Worm (Caenorhabditis elegans) whole organism, mixed stage, embryonic: ENCODE data around the gene srh-25.

Experiments
- M03D4.4 ChIP-seq: sonication (generic microtip); optimal IDR thresholded peaks from 2 replicates; lab custom pipeline; 2017; ENCODE audit warnings: mild to moderate bottlenecking, missing genetic modification characterization, missing compliant biosample characterization
- bed-3 ChIP-seq: fragments of 200-800 bp; sonication (Bioruptor generic); optimal IDR thresholded peaks from 3 replicates; lab custom pipeline; 2018; ENCODE audit warnings: mild to moderate bottlenecking, missing genetic modification characterization, moderate library complexity, missing compliant biosample characterization
- blmp-1 ChIP-seq: fragments of 150-350 bp; optimal IDR thresholded peaks from 2 replicates; lab custom pipeline; 2014; ENCODE audit warnings: missing biosample characterization, missing genetic modification characterization
- ceh-39 ChIP-seq: fragments of 150-350 bp; optimal IDR thresholded peaks from 2 replicates; lab custom pipeline; 2014; ENCODE audit warnings: missing biosample characterization, missing genetic modification characterization
- ceh-43 ChIP-seq: fragments of 200-800 bp; sonication (Bioruptor generic); optimal IDR thresholded peaks from 2 replicates; lab custom pipeline; 2018; ENCODE audit warnings: mild to moderate bottlenecking, missing genetic modification characterization, moderate library complexity, missing compliant biosample characterization
- ceh-83 ChIP-seq: fragments of 200-800 bp; sonication (Bioruptor generic); optimal IDR thresholded peaks from 2 replicates; lab custom pipeline; 2018; ENCODE audit warnings: mild to moderate bottlenecking, missing genetic modification characterization, missing compliant biosample characterization
- ces-1 ChIP-seq: fragments of 150-350 bp; optimal IDR thresholded peaks from 2 replicates; lab custom pipeline; 2014; ENCODE audit warnings: missing biosample characterization, missing genetic modification reagents, missing genetic modification characterization
- cnd-1 ChIP-seq: fragments of 200-800 bp; sonication (Bioruptor generic); optimal IDR thresholded peaks from 2 replicates; lab custom pipeline; 2018; ENCODE audit warnings: mild to moderate bottlenecking, missing genetic modification characterization, missing compliant biosample characterization
- drap-1 ChIP-seq: fragments of 200-800 bp; sonication (Bioruptor generic); optimal IDR thresholded peaks from 3 replicates; lab custom pipeline; 2018; ENCODE audit warnings: mild to moderate bottlenecking, missing genetic modification characterization, missing compliant biosample characterization
- elt-1 ChIP-seq: sonication (generic microtip); optimal IDR thresholded peaks from 2 replicates; lab custom pipeline; 2017; ENCODE audit warnings: missing genetic modification characterization, mild to moderate bottlenecking, missing compliant biosample characterization, antibody characterized with exemption, moderate library complexity, borderline replicate concordance; ENCODE audit not compliant: insufficient read depth
- elt-3 ChIP-seq: fragments of 150-350 bp; optimal IDR thresholded peaks from 2 replicates; lab custom pipeline; 2014; ENCODE audit warnings: missing biosample characterization, missing genetic modification characterization
- flh-1 ChIP-seq: fragments of 200-800 bp; sonication (Bioruptor generic); optimal IDR thresholded peaks from 2 replicates; lab custom pipeline; 2018; ENCODE audit warnings: mild to moderate bottlenecking, missing genetic modification characterization, moderate library complexity, missing compliant biosample characterization
- lin-13 ChIP-seq: fragments of 150-350 bp; optimal IDR thresholded peaks from 2 replicates; lab custom pipeline; 2014; ENCODE audit warnings: missing biosample characterization, missing genetic modification characterization
- lin-32 ChIP-seq: fragments of 200-800 bp; sonication (Bioruptor generic); optimal IDR thresholded peaks from 2 replicates; lab custom pipeline; 2018; ENCODE audit warnings: mild to moderate bottlenecking, missing genetic modification characterization, missing compliant biosample characterization
- lsy-2 ChIP-seq: fragments of 150-350 bp; optimal IDR thresholded peaks from 2 replicates; lab custom pipeline; 2014; ENCODE audit warnings: missing biosample characterization, missing genetic modification characterization
- mab-5 ChIP-seq: fragments of 150-350 bp; optimal IDR thresholded peaks from 2 replicates; lab custom pipeline; 2014; ENCODE audit warnings: missing biosample characterization, missing genetic modification characterization
- mep-1 ChIP-seq: fragments of 150-350 bp; optimal IDR thresholded peaks from 2 replicates; lab custom pipeline; 2017; ENCODE audit warnings: missing biosample characterization, missing genetic modification reagents, missing genetic modification characterization, inconsistent platforms
- mls-2 ChIP-seq: sonication (generic microtip); optimal IDR thresholded peaks from 2 replicates; lab custom pipeline; 2016; ENCODE audit warnings: mild to moderate bottlenecking, missing genetic modification characterization, moderate library complexity, missing compliant biosample characterization
- nhr-12 ChIP-seq: fragments of 150-350 bp; optimal IDR thresholded peaks from 2 replicates; lab custom pipeline; 2014; ENCODE audit warnings: missing biosample characterization, missing genetic modification characterization
- nhr-2 ChIP-seq: fragments of 150-350 bp; optimal IDR thresholded peaks from 2 replicates; lab custom pipeline; 2014; ENCODE audit warnings: missing biosample characterization, missing genetic modification characterization
- nhr-237 ChIP-seq: fragments of 150-350 bp; optimal IDR thresholded peaks from 2 replicates; lab custom pipeline; 2014; ENCODE audit warnings: missing biosample characterization, missing genetic modification characterization
- nhr-28 ChIP-seq: fragments of 150-350 bp; optimal IDR thresholded peaks from 2 replicates; lab custom pipeline; 2014; ENCODE audit warnings: missing biosample characterization, missing genetic modification characterization
- nhr-76 ChIP-seq: sonication (generic microtip); optimal IDR thresholded peaks from 2 replicates; lab custom pipeline; 2017; ENCODE audit warnings: missing biosample characterization, missing genetic modification characterization
- pha-4 ChIP-seq: fragments of 150-350 bp; optimal IDR thresholded peaks from 2 replicates; lab custom pipeline; 2018; ENCODE audit warnings: missing biosample characterization, missing genetic modification reagents, missing genetic modification characterization
- sem-2 ChIP-seq: fragments of 200-800 bp; sonication (Bioruptor generic); optimal IDR thresholded peaks from 2 replicates; lab custom pipeline; 2018; ENCODE audit warnings: mild to moderate bottlenecking, missing genetic modification characterization, missing compliant biosample characterization
- tbx-8 ChIP-seq: fragments of 200-800 bp; sonication (Bioruptor generic); optimal IDR thresholded peaks from 2 replicates; lab custom pipeline; 2018; ENCODE audit warnings: mild to moderate bottlenecking, missing genetic modification characterization, moderate library complexity, missing compliant biosample characterization
- unc-120 ChIP-seq: sonication (generic microtip); optimal IDR thresholded peaks from 2 replicates; lab custom pipeline; 2017; ENCODE audit warnings: missing genetic modification characterization, missing compliant biosample characterization; ENCODE audit not compliant: poor library complexity, severe bottlenecking
- unc-39 ChIP-seq: fragments of 150-350 bp; optimal IDR thresholded peaks from 2 replicates; lab custom pipeline; 2014; ENCODE audit warnings: missing biosample characterization, missing genetic modification characterization
- unc-62 ChIP-seq: fragments of 150-350 bp; optimal IDR thresholded peaks from 2 replicates; lab custom pipeline; 2014; ENCODE audit warnings: missing biosample characterization, missing genetic modification reagents, missing genetic modification characterization
- zip-8 ChIP-seq: fragments of 150-350 bp; optimal IDR thresholded peaks from 2 replicates; lab custom pipeline; 2014; ENCODE audit warnings: missing biosample characterization, missing genetic modification characterization
- ztf-11 ChIP-seq: fragments of 150-350 bp; optimal IDR thresholded peaks from 2 replicates; lab custom pipeline; 2014; ENCODE audit warnings: missing biosample characterization, missing genetic modification characterization

Gene srh-25

DNA sequence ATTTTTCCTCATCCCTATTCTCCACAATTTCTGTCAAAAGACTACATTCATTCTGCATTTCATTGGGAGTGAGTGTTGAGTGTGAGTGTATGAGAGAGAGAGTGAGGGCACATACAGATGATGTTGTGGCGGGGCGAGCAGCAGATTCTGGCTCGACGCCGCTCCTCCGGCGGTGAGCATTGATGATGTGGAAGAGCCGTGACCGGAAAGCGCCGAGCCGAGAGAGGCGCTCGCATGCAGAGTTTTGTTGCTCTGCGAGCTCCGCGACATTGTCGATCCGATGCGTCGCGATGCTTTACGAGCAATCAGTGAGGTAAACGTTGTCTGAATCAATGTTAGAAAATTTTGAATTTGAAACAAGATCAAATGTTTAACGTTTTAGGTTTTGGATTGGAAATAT is 22.1 kb upstream of the srh-25 start:
- TF ChIP-seq blmp-1 (tag; lab: Kevin White, UChicago): no peak
- no peak for TF ChIP-seq nhr-237
- TF ChIP-seq mls-2 (tag; lab: Kevin White, UChicago): no peak
- TF ChIP-seq mab-5 (tag; lab: Kevin White, UChicago): no peak
- TF ChIP-seq ceh-83 (GFP tag; lab: Kevin White, UChicago): no peak
- TF ChIP-seq nhr-28 (tag; lab: Kevin White, UChicago): no peak
- no peak for TF ChIP-seq nhr-12 (tag; lab: Kevin White, UChicago)
- TF ChIP-seq sem-2 (GFP tag; lab: Kevin White, UChicago): no peak
- TF ChIP-seq elt-1 (tag; lab: Kevin White, UChicago): no peak
- no peak for TF ChIP-seq M03D4.4 (tag; lab: Kevin White, UChicago)
- no peak for TF ChIP-seq zip-8
- TF ChIP-seq ztf-11 (tag; lab: Kevin White, UChicago): no peak
- TF ChIP-seq ces-1: no peak
- TF ChIP-seq lsy-2 (tag; lab: Kevin White, UChicago): no peak
- TF ChIP-seq unc-39 (tag; lab: Kevin White, UChicago): no peak
- no peak for TF ChIP-seq nhr-2 (tag; lab: Kevin White, UChicago)
- no peak for TF ChIP-seq unc-120 (tag; lab: Kevin White, UChicago)
- TF ChIP-seq ceh-43 (GFP tag; lab: Kevin White, UChicago): no peak
- no peak for TF ChIP-seq cnd-1 (tag; lab: Kevin White, UChicago)

ce11 chrV:12450441-12450840 is 16.8 kb upstream of the srh-25 start, which contains the start of gene F28C1.1:
Gene F28C1.1 (plus strand): TSS chrV:12450805.
- TF ChIP-seq bed-3 (GFP tag; lab: Kevin White, UChicago): no peak
- TF ChIP-seq ces-1: peak; percentile 53
- no peak for TF ChIP-seq ztf-11 (tag; lab: Kevin White, UChicago)
- TF ChIP-seq lsy-2 (tag; lab: Kevin White, UChicago): peak; percentile 20
- TF ChIP-seq flh-1 (GFP tag; lab: Kevin White, UChicago): no peak
- TF ChIP-seq ceh-39 (tag; lab: Kevin White, UChicago): no peak
- TF ChIP-seq M03D4.4 (tag; lab: Kevin White, UChicago): no peak
- no peak for TF ChIP-seq nhr-2 (tag; lab: Kevin White, UChicago)
- no peak for TF ChIP-seq ceh-43 (GFP tag; lab: Kevin White, UChicago)
- TF ChIP-seq lin-13 (tag; lab: Kevin White, UChicago): no peak
- TF ChIP-seq unc-39 (tag; lab: Kevin White, UChicago): no peak
- TF ChIP-seq, all 35 proteins: peak for 2

ce11 chrV:12449902-12450301 is 16.3 kb upstream of the srh-25 start, which contains the start of gene C54D10.10:
Gene C54D10.10 (minus strand): TSS chrV:12450002.
- TF ChIP-seq cnd-1 (tag; lab: Kevin White, UChicago) (no peak), ceh-39 (tag; lab: Kevin White, UChicago) (no peak), lin-13 (tag; lab: Kevin White, UChicago) (no peak), mep-1 (no peak), drap-1 (GFP tag; lab: Kevin White, UChicago) (no peak), unc-62 (GFP tag; lab: Kevin White, UChicago) (no peak)

ce11 chrV:12446895-12447294 is 13.3 kb upstream of the srh-25 start, which contains the start of the genes pals-38 and C54D10.9:
Gene pals-38 (minus strand): TSS chrV:12446995.
Gene C54D10.9 (plus strand): TSS chrV:12447153.
- no peak for TF ChIP-seq nhr-2 (tag; lab: Kevin White, UChicago)
- TF ChIP-seq elt-3 (tag; lab: Kevin White, UChicago): no peak
- no peak for TF ChIP-seq unc-120 (tag; lab: Kevin White, UChicago)
- TF ChIP-seq ceh-43 (GFP tag; lab: Kevin White, UChicago): no peak
- TF ChIP-seq nhr-12 (tag; lab: Kevin White, UChicago): no peak
- no peak for TF ChIP-seq ztf-11 (tag; lab: Kevin White, UChicago)
- no peak for TF ChIP-seq drap-1 (GFP tag; lab: Kevin White, UChicago)
- TF ChIP-seq mab-5 (tag; lab: Kevin White, UChicago): no peak
- no peak for TF ChIP-seq pha-4
- TF ChIP-seq M03D4.4 (tag; lab: Kevin White, UChicago): no peak
- no peak for TF ChIP-seq lin-32 (GFP tag; lab: Kevin White, UChicago)

- TF ChIP-seq nhr-76 (tag; lab: Kevin White, UChicago) (no peak), tbx-8 (GFP tag; lab: Kevin White, UChicago) (no peak), sem-2 (GFP tag; lab: Kevin White, UChicago) (no peak), ceh-43 (GFP tag; lab: Kevin White, UChicago) (no peak), unc-120 (tag; lab: Kevin White, UChicago) (no peak), blmp-1 (tag; lab: Kevin White, UChicago) (no peak), bed-3 (GFP tag; lab: Kevin White, UChicago) (no peak), elt-3 (tag; lab: Kevin White, UChicago) (no peak), zip-8 (no peak), ceh-83 (GFP tag; lab: Kevin White, UChicago) (no peak), nhr-28 (tag; lab: Kevin White, UChicago) (no peak), drap-1 (GFP tag; lab: Kevin White, UChicago) (no peak), ceh-39 (tag; lab: Kevin White, UChicago) (no peak), pha-4 (no peak), unc-62 (GFP tag; lab: Kevin White, UChicago) (no peak), ces-1 (no peak), nhr-12 (tag; lab: Kevin White, UChicago) (no peak)
Measured at ce11 chrV:12443754-12444153, 10.1 kb upstream of the srh-25 start, which contains the start of gene pals-39. Gene pals-39 (minus strand): TSS chrV:12443854.
